Worm (Caenorhabditis elegans) whole organism, dauer: ENCODE measurements around the gene srh-118.

Source experiments
- unc-62 ChIP-seq: sonication (generic microtip); optimal IDR thresholded peaks from 2 replicates; lab custom pipeline; 2017; ENCODE audit warnings: missing biosample characterization, missing genetic modification reagents, missing genetic modification characterization

Gene srh-118

DNA sequence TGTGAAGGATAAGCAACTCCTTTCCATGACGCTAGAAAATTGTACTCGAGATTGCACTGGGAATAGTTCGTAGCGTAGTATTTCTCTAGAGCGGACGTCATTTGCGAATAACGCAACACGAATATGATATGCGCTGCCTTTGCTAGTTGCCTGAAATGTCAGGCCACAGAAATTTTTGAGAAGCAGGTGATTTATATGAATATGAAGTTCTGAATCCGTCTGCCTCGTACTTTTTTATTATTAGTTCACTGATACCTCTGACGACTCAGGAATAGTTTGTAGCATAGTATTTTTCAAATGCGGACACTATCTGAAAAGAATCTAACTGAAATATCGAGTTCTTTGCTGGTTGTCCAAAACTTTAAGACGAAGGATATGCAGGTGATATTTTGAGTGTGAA, at the start of gene srh-118:
Gene srh-118, minus strand, starts transcription at position 101 of the 400 bp plus-strand sequence.
- no peak for TF ChIP-seq unc-62 (GFP tag; lab: Kevin White, UChicago)

DNA sequence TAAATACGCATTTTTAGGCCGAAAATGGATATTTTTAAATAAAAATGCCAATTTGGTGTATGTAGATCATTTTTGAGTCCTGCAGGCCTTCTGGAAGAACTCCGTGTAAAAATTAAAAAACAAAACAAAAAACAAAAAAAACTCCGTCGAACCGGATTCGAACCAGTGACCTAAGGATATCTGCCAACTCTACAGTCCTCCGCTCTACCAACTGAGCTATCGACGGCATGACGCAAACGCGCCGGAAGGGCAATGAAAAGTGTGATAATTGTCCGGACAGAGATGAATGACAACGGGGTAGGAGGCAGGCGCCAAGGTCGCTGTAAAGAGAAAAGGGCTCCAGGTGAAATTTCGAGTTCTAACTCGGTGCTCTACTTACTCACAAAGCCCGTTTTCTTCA, 46.3 kb upstream of the srh-118 start:
- no peak for TF ChIP-seq unc-62 (GFP tag; lab: Kevin White, UChicago)

DNA sequence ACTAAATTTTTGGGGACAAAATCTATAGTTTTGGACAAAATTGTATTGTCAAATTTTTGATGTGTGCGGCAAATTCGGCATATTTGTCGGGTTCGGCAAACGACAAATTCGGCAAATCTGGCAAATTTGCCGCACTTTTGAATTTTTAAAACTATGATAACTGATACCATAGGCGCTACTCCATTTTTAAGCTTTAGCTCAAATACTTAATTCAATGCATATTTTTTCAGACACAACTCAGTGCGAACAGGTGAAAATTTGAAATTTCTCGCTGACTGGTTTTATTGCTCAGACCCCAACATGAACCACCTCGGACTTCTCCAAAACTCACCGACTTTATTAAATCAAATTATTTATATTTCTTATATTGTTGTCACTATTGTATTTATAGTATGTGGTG, 44.3 kb upstream of the srh-118 start, which contains the start of gene srz-25:
Gene srz-25, plus strand, starts transcription at position 301 of the 400 bp plus-strand sequence.
- no peak for TF ChIP-seq unc-62 (GFP tag; lab: Kevin White, UChicago)

DNA sequence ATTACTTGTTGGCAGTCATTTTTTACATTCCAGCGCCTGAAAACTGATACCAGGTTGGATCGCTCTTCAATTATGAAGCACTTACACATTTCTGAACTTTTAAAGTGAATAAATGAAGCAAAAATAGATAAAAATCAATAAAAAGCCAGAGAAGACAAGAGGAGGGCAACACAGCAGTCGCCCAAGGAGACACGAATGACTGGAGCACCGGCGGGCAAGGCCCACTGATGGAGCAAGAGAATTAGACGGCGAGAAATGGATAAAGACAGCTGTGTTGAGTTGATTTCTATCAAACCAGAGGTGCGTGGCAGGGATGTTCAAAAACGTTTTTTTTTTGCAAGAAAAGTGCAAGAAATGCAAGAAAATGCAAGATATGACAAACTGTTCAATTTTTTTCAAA, 43.3 kb upstream of the srh-118 start:
- TF ChIP-seq unc-62 (GFP tag; lab: Kevin White, UChicago), result no peak

DNA sequence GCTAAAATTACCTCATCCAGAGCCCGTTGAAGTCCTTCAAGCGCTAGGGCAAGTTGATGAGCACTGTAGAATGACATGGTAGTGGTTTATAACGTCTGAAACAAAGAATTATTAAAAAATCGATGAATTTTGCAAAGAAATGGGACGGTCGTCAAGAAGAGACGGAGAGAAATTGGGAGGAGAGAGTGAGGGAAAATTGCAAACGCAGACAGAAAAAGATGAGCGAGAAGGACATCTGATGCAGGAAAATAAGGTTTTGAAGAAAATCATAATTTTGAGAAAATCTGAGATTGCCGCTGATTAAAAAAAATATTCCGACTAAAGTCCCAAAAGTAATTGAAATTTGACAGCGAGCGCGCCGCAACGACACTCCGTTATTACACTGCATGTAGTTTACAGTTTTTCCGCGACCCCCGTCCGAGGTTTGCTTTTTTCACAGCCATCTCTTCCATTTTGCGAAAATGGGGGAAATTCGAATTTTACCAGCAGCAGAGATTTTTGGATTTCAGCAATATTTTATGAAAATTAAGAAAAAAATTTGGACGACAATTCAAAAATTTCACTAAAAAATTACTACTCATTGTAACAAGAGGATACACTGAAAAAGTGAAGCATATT, 42.4 kb upstream of the srh-118 start, which contains the start of gene C18D4.6:
Gene C18D4.6, minus strand, starts transcription at position 97 of the 618 bp plus-strand sequence.
- TF ChIP-seq unc-62 (GFP tag; lab: Kevin White, UChicago), result no peak

DNA sequence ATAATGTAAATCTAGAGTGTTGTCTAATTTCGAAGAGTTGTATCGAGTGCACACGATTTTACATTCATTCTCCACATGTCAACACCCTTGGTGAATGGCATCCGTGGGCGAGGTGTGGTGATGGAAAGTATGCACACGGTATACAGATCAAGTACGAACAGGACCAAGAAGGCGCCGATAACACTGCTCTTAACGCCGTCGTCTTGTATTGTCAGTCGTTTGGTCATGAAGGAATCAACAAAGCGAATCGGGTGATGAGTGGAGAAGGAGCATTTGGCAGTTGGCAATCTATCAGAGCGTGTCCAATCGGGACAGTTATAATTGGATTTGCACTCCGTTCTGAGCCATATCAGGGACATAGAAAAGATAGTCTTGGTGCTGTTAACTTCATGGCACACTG, 37.2 kb upstream of the srh-118 start:
- TF ChIP-seq unc-62 (GFP tag; lab: Kevin White, UChicago), result no peak

DNA sequence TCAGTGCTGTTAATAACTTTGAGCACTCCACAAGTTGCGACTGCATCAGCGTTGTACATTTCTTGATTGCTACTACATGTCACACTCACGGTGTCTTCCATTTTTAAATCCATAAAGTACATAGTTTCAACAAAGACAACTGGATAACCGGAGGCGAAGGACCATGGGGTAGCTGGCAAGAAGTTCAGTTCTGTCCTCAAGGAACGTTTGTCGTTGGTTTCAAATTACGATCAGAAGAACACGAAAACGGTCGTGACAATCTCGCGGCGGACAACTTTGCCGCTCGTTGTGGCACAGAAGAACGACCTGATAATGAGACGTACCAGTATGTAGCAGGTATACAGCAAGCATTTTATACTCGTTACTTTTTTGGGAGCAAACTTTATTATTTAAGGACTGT, 36.7 kb upstream of the srh-118 start, which contains the start of gene C18D4.3:
Gene C18D4.3, minus strand, starts transcription at position 101 of the 400 bp plus-strand sequence.
- TF ChIP-seq unc-62 (GFP tag; lab: Kevin White, UChicago), result no peak

DNA sequence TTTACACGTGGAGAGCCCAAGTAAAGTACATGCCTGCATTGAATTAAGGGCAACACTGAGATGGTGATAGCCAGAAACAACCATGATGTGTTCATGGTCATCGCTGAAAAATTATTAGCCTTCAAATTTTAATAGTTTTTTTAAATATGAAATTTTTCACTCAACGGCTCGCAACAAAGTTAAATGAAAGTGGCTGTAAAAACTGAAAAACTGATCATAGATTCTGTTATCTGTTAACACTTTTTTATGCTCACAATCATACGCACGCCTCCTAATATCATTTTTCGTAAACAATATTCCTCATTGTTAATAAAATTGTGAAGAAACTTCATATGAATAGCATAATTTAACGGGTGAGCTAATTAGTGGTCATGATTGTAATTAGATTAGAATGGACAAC, 35.4 kb upstream of the srh-118 start, which contains the start of gene C18D4.4:
Gene C18D4.4, minus strand, starts transcription at position 101 of the 400 bp plus-strand sequence.
- TF ChIP-seq unc-62 (GFP tag; lab: Kevin White, UChicago), result no peak

DNA sequence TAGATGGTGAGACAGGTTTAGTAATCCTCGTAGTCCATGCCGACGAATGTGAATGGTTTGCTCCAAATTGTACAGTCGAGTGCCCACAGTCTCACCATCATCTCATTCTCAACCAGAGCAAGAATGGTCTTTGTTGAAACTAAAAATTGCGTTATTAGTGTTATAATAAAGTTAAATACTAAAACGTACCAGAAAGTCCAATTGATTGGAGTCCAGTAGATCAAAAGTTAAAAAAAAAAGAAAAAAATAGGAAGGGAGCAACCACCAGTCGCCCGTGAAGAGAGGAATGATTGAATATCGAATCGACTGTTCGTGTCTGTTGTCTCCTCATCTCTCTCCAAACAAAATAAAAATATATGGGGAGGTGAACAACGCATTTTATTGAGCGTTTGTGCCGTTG, 34.5 kb upstream of the srh-118 start, which contains the start of gene C18D4.12:
Gene C18D4.12, minus strand, starts transcription at position 101 of the 400 bp plus-strand sequence.
- no peak for TF ChIP-seq unc-62 (GFP tag; lab: Kevin White, UChicago)

DNA sequence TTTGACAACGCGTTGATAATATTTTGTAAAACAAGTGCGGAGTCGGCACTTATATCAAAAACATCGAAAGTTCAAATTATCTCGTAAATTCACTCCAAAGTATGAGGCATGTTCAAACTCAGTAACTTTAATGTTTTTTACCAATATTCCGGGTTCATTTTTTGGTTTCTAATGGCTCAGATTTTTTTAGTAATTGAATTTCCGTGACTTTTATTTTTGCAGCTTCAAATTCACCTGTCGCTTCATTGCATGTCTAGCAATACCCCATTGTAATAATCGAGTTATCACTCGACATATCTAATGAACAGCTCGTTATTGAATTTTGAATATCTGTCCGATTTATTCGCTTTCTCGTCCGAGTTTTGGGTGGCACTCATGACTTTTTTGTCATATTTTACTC, 31.8 kb upstream of the srh-118 start, which contains the start of gene srz-90:
Gene srz-90, plus strand, starts transcription at position 301 of the 400 bp plus-strand sequence.
- no peak for TF ChIP-seq unc-62 (GFP tag; lab: Kevin White, UChicago)

DNA sequence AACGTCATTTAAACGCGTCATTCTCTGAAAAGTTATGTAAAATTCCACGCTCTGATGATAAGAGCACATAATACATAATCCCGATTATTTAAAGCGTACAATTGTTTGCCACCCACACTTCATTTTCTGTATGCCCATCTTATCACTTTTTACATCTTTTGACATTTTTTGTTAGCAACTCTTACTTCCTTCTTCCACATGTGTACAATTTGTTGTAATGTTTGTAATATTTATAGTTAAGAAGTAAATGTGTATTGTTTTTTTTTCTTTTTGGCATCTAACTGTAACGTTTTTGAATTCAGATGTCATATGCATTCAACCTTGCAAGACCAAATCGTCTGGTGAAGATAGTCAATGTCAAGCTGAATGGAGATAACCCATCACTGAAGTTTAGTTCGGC, 24.8 kb upstream of the srh-118 start, which contains the start of gene fbxa-136:
Gene fbxa-136, plus strand, starts transcription at position 301 of the 400 bp plus-strand sequence.
- TF ChIP-seq unc-62 (GFP tag; lab: Kevin White, UChicago), result no peak

DNA sequence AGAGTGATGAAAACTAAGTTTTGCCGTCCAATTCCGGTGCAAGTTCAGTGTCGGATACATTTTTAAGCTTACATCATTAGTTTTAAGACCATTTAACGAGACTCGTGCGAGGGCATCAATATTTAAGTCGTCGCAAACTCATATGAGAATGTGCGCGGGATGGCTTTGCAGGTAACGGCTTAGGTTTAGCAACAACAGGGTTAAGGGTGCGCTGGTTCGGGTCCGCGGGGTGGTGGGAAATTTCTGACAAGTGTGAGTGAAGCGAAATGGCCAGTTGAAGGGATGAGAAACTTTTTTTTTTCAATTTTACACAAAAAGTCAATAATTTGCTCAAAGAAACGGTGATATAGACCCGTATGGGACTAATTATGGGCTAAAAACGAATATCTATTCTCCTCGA, 17.9 kb upstream of the srh-118 start:
- TF ChIP-seq unc-62 (GFP tag; lab: Kevin White, UChicago), result no peak

DNA sequence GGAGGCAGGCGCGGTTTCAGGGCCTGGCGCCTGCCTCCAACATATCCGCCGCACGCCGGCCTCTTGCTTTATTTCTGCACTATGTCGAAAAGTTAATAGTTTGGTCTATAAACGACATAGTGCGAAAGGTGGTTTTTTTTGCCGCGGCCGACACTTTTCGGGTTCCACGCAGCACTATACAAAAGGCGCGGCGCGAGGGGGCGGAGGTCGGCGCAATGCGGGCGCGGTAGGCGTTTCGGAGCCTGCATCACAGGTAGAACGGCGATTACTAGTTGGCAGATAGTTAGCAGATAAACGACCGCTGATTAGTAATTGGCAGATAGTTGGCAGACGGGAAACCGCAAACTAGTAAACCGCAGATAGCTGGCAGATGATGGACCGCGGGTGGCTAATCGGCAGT, 16.8 kb upstream of the srh-118 start:
- TF ChIP-seq unc-62 (GFP tag; lab: Kevin White, UChicago), result no peak

DNA sequence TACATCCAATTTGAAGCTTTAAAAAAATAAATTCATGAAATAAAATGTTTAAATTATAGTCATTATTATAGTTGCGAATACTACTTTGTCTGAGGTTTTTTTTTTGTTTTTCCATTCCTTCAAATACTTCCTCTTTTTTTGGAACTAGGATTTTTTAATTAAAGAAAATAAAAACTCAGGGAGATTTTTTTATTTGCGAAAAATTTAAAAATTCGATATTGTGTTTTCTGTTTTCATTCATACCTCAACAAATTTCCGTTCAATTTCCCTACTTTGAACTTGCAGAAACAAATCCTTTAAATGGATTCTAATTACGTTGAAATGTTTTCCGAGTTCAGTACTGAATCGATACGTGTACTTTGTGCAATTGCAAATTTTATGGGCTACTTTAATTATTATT, 12.5 kb upstream of the srh-118 start, which contains the start of gene srw-32:
Gene srw-32, plus strand, starts transcription at position 301 of the 400 bp plus-strand sequence.
- no peak for TF ChIP-seq unc-62 (GFP tag; lab: Kevin White, UChicago)

DNA sequence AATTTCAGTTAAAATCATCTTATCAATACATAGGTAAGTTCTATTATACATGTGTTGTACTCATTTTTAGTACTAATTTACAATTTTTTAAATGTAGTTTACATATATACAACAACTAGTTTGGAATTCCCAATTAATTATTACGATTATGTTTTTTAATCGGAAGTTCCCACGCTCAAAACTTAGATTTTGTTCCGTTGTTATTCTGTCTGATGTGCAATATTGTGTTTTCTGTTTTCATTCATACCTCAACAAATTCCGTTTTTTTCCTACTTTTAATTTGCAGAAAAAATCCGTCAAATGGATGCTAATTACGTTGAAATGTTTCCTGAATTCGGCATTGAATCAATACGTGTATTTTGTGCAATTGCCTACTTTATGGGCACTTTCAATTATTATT, 10.3 kb upstream of the srh-118 start, which contains the start of gene srw-31:
Gene srw-31, plus strand, starts transcription at position 301 of the 400 bp plus-strand sequence.
- TF ChIP-seq unc-62 (GFP tag; lab: Kevin White, UChicago), result no peak

DNA sequence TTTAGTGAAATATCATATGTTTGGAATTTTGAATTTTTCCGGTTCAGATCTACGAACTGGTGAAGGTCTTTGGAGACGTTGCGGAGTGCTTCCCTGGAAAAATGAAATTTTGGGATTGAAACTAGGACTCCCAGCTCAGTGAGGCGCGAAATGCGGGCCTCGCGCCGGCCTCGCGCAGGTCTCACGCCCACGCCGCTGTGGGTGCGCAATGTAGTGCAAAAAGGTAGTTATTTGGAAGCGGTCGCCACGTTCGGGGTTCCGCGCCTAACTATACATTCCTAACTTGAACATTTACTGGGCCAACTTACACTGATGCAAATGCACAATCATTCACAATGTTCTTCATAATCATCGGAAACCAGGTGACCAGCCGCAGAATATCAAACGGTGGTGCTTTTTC, 4.1 kb upstream of the srh-118 start:
- no peak for TF ChIP-seq unc-62 (GFP tag; lab: Kevin White, UChicago)

DNA sequence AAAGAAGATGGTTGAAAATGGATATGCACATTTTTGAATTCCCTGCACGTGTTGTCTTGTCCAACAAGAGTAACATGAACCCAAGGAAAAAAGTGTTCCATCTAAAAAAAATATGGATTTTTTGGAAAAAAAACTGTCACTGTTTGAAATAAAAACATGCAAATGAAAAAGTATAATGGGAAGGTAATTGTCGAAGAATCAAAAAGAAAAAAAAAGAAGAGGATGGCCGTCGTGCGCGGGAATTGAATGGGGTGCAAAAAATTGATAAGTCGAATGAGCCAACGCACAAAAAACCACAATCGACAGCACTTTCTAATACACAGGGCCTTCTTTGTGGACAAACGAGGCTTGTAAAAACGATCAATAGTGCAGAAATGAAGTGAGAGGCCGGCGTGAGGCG, 2.2 kb downstream of the srh-118 start, which contains the start of gene fbxa-102:
Gene fbxa-102, minus strand, starts transcription at position 101 of the 400 bp plus-strand sequence.
- TF ChIP-seq unc-62 (GFP tag; lab: Kevin White, UChicago), result no peak
